Fruit fly (Drosophila melanogaster): ENCODE data around the gene sn.

- no peak for TF ChIP-seq dl (GFP tag; optimal IDR thresholded peaks at IDR 0.05; ENCODE audit: insufficient read depth in 1 of 2, partially characterized antibody in 2 of 2)
- no peak for TF ChIP-seq Myc (optimal IDR thresholded peaks at IDR 0.05)
- no peak for TF ChIP-seq Dfd (GFP tag; optimal IDR thresholded peaks at IDR 0.05)
- TF ChIP-seq dmrt93B (GFP tag; optimal IDR thresholded peaks at IDR 0.05) = no peak
- no peak for TF ChIP-seq br (GFP tag; optimal IDR thresholded peaks at IDR 0.05)
- no peak for TF ChIP-seq pan (optimal IDR thresholded peaks at IDR 0.05)
- no peak for TF ChIP-seq fru (GFP tag; optimal IDR thresholded peaks at IDR 0.05)
- TF ChIP-seq Mio (GFP tag; optimal IDR thresholded peaks at IDR 0.05) = no peak
- no peak for TF ChIP-seq h (GFP tag; optimal IDR thresholded peaks at IDR 0.05)
- TF ChIP-seq brk (GFP tag; optimal IDR thresholded peaks at IDR 0.05) = no peak
- no peak for TF ChIP-seq tai (GFP tag; optimal IDR thresholded peaks at IDR 0.05)
- TF ChIP-seq usp (GFP tag; optimal IDR thresholded peaks at IDR 0.05) = no peak
- no peak for TF ChIP-seq psq (GFP tag; optimal IDR thresholded peaks at IDR 0.05)
These were observed 38.9 kb upstream of the sn start for dm6 chrX:7924913-7925312.

All from whole organism, wandering third instar larva.